Fruit fly (Drosophila melanogaster) whole organism, embryonic: ENCODE data around the gene CG10663.

Source experiments
- CG1024 ChIP-seq: fragments of 200-800 bp; sonication (Bioruptor generic); IDR thresholded peaks from 2 replicates; pipeline ENCODE4 v1.3.6; 2022; ENCODE audit warnings: missing biosample characterization, missing genetic modification characterization
- CG13287 ChIP-seq: fragments of 200-800 bp; sonication (Bioruptor generic); IDR thresholded peaks from 2 replicates; pipeline ENCODE4 v1.3.6; 2022; ENCODE audit warnings: missing biosample characterization, missing genetic modification characterization; ENCODE audit not compliant: partially characterized antibody
- CG15269 ChIP-seq: fragments of 200-800 bp; sonication (Bioruptor generic); optimal IDR thresholded peaks from 2 replicates; lab custom pipeline; 2018; ENCODE audit warnings: missing biosample characterization, mild to moderate bottlenecking, missing genetic modification characterization, moderate library complexity
- CG1529 ChIP-seq: fragments of 200-800 bp; sonication (Bioruptor generic); optimal IDR thresholded peaks from 3 replicates; lab custom pipeline; 2018; ENCODE audit warnings: missing biosample characterization, missing genetic modification characterization
- CG18599 ChIP-seq: fragments of 200-800 bp; sonication (Bioruptor generic); optimal IDR thresholded peaks from 3 replicates; lab custom pipeline; 2017; ENCODE audit warnings: missing biosample characterization, missing genetic modification characterization, mild to moderate bottlenecking, moderate library complexity, missing genetic modification reagents
- CG2116 ChIP-seq: fragments of 200-800 bp; sonication (Bioruptor generic); optimal IDR thresholded peaks from 3 replicates; lab custom pipeline; 2018; ENCODE audit warnings: missing biosample characterization, mild to moderate bottlenecking, missing genetic modification characterization
- CG2129 ChIP-seq: fragments of 200-800 bp; sonication (Bioruptor generic); IDR thresholded peaks from 2 replicates; pipeline ENCODE4 v1.3.6; 2022; ENCODE audit warnings: missing biosample characterization, missing genetic modification characterization; ENCODE audit not compliant: partially characterized antibody
- CG2712 ChIP-seq: fragments of 200-800 bp; optimal IDR thresholded peaks from 3 replicates; lab custom pipeline; 2019; ENCODE audit warnings: missing biosample characterization, mild to moderate bottlenecking, missing genetic modification characterization, moderate library complexity
- CG3995 ChIP-seq: fragments of 200-800 bp; sonication (Bioruptor generic); optimal IDR thresholded peaks from 3 replicates; lab custom pipeline; 2016; ENCODE audit warnings: missing biosample characterization, missing genetic modification characterization
- CG43689 ChIP-seq: fragments of 200-800 bp; sonication (Bioruptor generic); IDR thresholded peaks from 2 replicates; pipeline ENCODE4 v1.3.6; 2022; ENCODE audit warnings: missing biosample characterization, missing genetic modification characterization
- CG4707 ChIP-seq: fragments of 200-800 bp; sonication (Bioruptor generic); optimal IDR thresholded peaks from 2 replicates; lab custom pipeline; 2018; ENCODE audit warnings: missing biosample characterization, mild to moderate bottlenecking, missing genetic modification characterization, moderate library complexity
- CG5245 ChIP-seq: fragments of 200-800 bp; sonication (Bioruptor generic); optimal IDR thresholded peaks from 3 replicates; lab custom pipeline; 2016; ENCODE audit warnings: missing biosample characterization, missing genetic modification characterization
- CG6791 ChIP-seq: fragments of 200-800 bp; sonication (Bioruptor generic); IDR thresholded peaks from 3 replicates; pipeline ENCODE4 v1.3.6; 2022; ENCODE audit warnings: missing biosample characterization, missing genetic modification characterization; ENCODE audit not compliant: partially characterized antibody
- CG7556 ChIP-seq: fragments of 200-800 bp; sonication (Bioruptor generic); optimal IDR thresholded peaks from 2 replicates; lab custom pipeline; 2017; ENCODE audit warnings: missing biosample characterization, mild to moderate bottlenecking, missing genetic modification characterization
- CG9932 ChIP-seq: fragments of 200-800 bp; sonication (Bioruptor generic); IDR thresholded peaks from 2 replicates; pipeline ENCODE4 v1.3.6; 2022; ENCODE audit warnings: missing biosample characterization, missing genetic modification characterization
- Dll ChIP-seq: fragments of 200-800 bp; sonication (Bioruptor generic); IDR thresholded peaks from 4 replicates; pipeline ENCODE4 v1.3.6; 2022; ENCODE audit warnings: missing biosample characterization, missing genetic modification characterization; ENCODE audit not compliant: partially characterized antibody
- Doc3 ChIP-seq: fragments of 200-800 bp; sonication (Bioruptor generic); IDR thresholded peaks from 3 replicates; pipeline ENCODE4 v1.3.6; 2022; ENCODE audit warnings: missing biosample characterization, missing genetic modification characterization; ENCODE audit not compliant: partially characterized antibody
- Dp ChIP-seq: fragments of 200-800 bp; sonication (Bioruptor generic); optimal IDR thresholded peaks from 2 replicates; lab custom pipeline; 2018; ENCODE audit warnings: missing biosample characterization, mild to moderate bottlenecking, missing genetic modification characterization, moderate library complexity
- E2f2 ChIP-seq: fragments of 200-800 bp; sonication (Bioruptor generic); IDR thresholded peaks from 2 replicates; pipeline ENCODE4 v1.3.6; 2022; ENCODE audit warnings: missing biosample characterization, missing genetic modification characterization
- GATAe ChIP-seq: fragments of 200-800 bp; sonication (Bioruptor generic); conservative IDR thresholded peaks from 2 replicates; pipeline ENCODE4 v1.3.6; 2022; ENCODE audit warnings: missing biosample characterization, missing genetic modification characterization
- Hsf ChIP-seq: fragments of 200-800 bp; sonication (Bioruptor generic); optimal IDR thresholded peaks from 3 replicates; lab custom pipeline; 2016; ENCODE audit warnings: missing biosample characterization, missing genetic modification characterization
- Lpt ChIP-seq: fragments of >200 bp; optimal IDR thresholded peaks from 2 replicates; lab custom pipeline; 2018; ENCODE audit warnings: missing biosample characterization, missing genetic modification characterization
- Myb ChIP-seq: fragments of 200-800 bp; sonication (Bioruptor generic); optimal IDR thresholded peaks from 2 replicates; lab custom pipeline; 2016; ENCODE audit warnings: missing biosample characterization, missing genetic modification characterization
- NK7.1 ChIP-seq: fragments of 200-800 bp; sonication (Bioruptor generic); optimal IDR thresholded peaks from 3 replicates; lab custom pipeline; 2016; ENCODE audit warnings: missing biosample characterization, missing genetic modification characterization
- Opbp ChIP-seq: fragments of 200-800 bp; sonication (Bioruptor generic); IDR thresholded peaks from 3 replicates; pipeline ENCODE4 v1.3.6; 2022; ENCODE audit warnings: missing biosample characterization, missing genetic modification characterization; ENCODE audit not compliant: partially characterized antibody
- PHDP ChIP-seq: fragments of 200-800 bp; sonication (Bioruptor generic); optimal IDR thresholded peaks from 3 replicates; lab custom pipeline; 2018; ENCODE audit warnings: missing biosample characterization, mild to moderate bottlenecking, missing genetic modification characterization, moderate library complexity
- ac ChIP-seq: fragments of 200-800 bp; sonication (Bioruptor generic); optimal IDR thresholded peaks from 3 replicates; lab custom pipeline; 2017; ENCODE audit warnings: missing biosample characterization, mild to moderate bottlenecking, missing genetic modification characterization
- ara ChIP-seq: fragments of 200-800 bp; sonication (Bioruptor generic); IDR thresholded peaks from 2 replicates; pipeline ENCODE4 v1.3.6; 2022; ENCODE audit warnings: missing biosample characterization, missing genetic modification characterization
- ato ChIP-seq: fragments of 200-800 bp; sonication (Bioruptor generic); IDR thresholded peaks from 2 replicates; pipeline ENCODE4 v1.3.6; 2022; ENCODE audit warnings: missing biosample characterization, missing genetic modification characterization; ENCODE audit not compliant: partially characterized antibody
- bbx ChIP-seq: fragments of 200-800 bp; sonication (Bioruptor generic); IDR thresholded peaks from 2 replicates; pipeline ENCODE4 v1.3.6; 2022; ENCODE audit warnings: missing biosample characterization, missing genetic modification characterization; ENCODE audit not compliant: partially characterized antibody
- cad ChIP-seq: fragments of >200 bp; optimal IDR thresholded peaks from 2 replicates; lab custom pipeline; 2017; ENCODE audit warnings: missing biosample characterization, missing genetic modification characterization
- cg ChIP-seq: fragments of 200-800 bp; sonication (Bioruptor generic); optimal IDR thresholded peaks from 3 replicates; lab custom pipeline; 2019; ENCODE audit warnings: missing biosample characterization, mild to moderate bottlenecking, missing genetic modification characterization, moderate library complexity
- dan ChIP-seq: fragments of 200-800 bp; sonication (Bioruptor generic); IDR thresholded peaks from 2 replicates; pipeline ENCODE4 v1.3.6; 2022; ENCODE audit warnings: missing biosample characterization, missing genetic modification characterization
- dpn ChIP-seq, 2 experiments: fragments of 200-800 bp; sonication (Bioruptor generic); optimal IDR thresholded peaks; 3 replicates each; lab custom pipeline; 2016; ENCODE audit warnings: missing biosample characterization in 2 of 2, missing genetic modification characterization in 2 of 2
- fd102C ChIP-seq: fragments of 200-800 bp; sonication (Bioruptor generic); optimal IDR thresholded peaks from 2 replicates; lab custom pipeline; 2018; ENCODE audit warnings: missing biosample characterization, mild to moderate bottlenecking, missing genetic modification characterization, moderate library complexity
- gcm ChIP-seq: fragments of 200-800 bp; sonication (Bioruptor generic); optimal IDR thresholded peaks from 2 replicates; lab custom pipeline; 2019; ENCODE audit warnings: missing biosample characterization, mild to moderate bottlenecking, missing genetic modification characterization, moderate library complexity
- hbn ChIP-seq: fragments of 200-800 bp; sonication (Bioruptor generic); IDR thresholded peaks from 2 replicates; pipeline ENCODE4 v1.3.6; 2022; ENCODE audit warnings: missing biosample characterization, missing genetic modification characterization; ENCODE audit not compliant: partially characterized antibody
- lola ChIP-seq, 3 experiments: fragments of >200 bp in 2 of 3; fragments of 200-800 bp in 1 of 3; sonication (Bioruptor generic) in 1 of 3; optimal IDR thresholded peaks; 2 replicates each; lab custom pipeline; 2017 to 2019; ENCODE audit warnings: missing biosample characterization in 3 of 3, missing genetic modification characterization in 3 of 3, mild to moderate bottlenecking in 1 of 3, moderate library complexity in 1 of 3
- mld ChIP-seq: fragments of 200-800 bp; sonication (Bioruptor generic); IDR thresholded peaks from 3 replicates; pipeline ENCODE4 v1.3.6; 2022; ENCODE audit warnings: missing biosample characterization, missing genetic modification characterization; ENCODE audit not compliant: partially characterized antibody
- nerfin-2 ChIP-seq: fragments of 200-800 bp; sonication (Bioruptor generic); IDR thresholded peaks from 2 replicates; pipeline ENCODE4 v1.3.6; 2022; ENCODE audit warnings: missing biosample characterization, missing genetic modification characterization; ENCODE audit not compliant: partially characterized antibody
- pan ChIP-seq, 4 experiments: fragments of >200 bp in 3 of 4; fragments of 200-800 bp in 1 of 4; sonication (Bioruptor generic) in 1 of 4; optimal IDR thresholded peaks in 3 of 4; IDR thresholded peaks in 1 of 4; 2 replicates each; pipeline versions ENCODE4 v1.3.6 to Lab custom; 2017 to 2022; ENCODE audit warnings: missing biosample characterization in 2 of 4, missing genetic modification characterization in 2 of 4, mixed read lengths in 1 of 4
- phol ChIP-seq: fragments of 200-800 bp; sonication (Bioruptor generic); optimal IDR thresholded peaks from 3 replicates; lab custom pipeline; 2018; ENCODE audit warnings: missing biosample characterization, mild to moderate bottlenecking, missing genetic modification characterization, moderate library complexity
- sens ChIP-seq: fragments of 200-800 bp; sonication (Bioruptor generic); peaks from one replicate; lab custom pipeline; 2016; ENCODE audit warnings: missing biosample characterization, missing genetic modification characterization
- slou ChIP-seq: fragments of 200-800 bp; sonication (Bioruptor generic); optimal IDR thresholded peaks from 3 replicates; lab custom pipeline; 2016; ENCODE audit warnings: missing biosample characterization, missing genetic modification characterization
- sna ChIP-seq: fragments of 200-800 bp; sonication (Bioruptor generic); IDR thresholded peaks from 2 replicates; pipeline ENCODE4 v1.3.6; 2022; ENCODE audit warnings: missing biosample characterization, missing genetic modification characterization; ENCODE audit not compliant: partially characterized antibody
- unc-4 ChIP-seq: fragments of 200-800 bp; sonication (Bioruptor generic); IDR thresholded peaks from 2 replicates; pipeline ENCODE4 v1.3.6; 2022; ENCODE audit warnings: missing biosample characterization, missing genetic modification characterization; ENCODE audit not compliant: partially characterized antibody
- vvl ChIP-seq: fragments of 200-800 bp; sonication (Bioruptor generic); IDR thresholded peaks from 2 replicates; pipeline ENCODE4 v1.3.6; 2022; ENCODE audit warnings: missing biosample characterization, missing genetic modification characterization
- wdn ChIP-seq: fragments of 200-800 bp; sonication (Bioruptor generic); IDR thresholded peaks from 2 replicates; pipeline ENCODE4 v1.3.6; 2022; ENCODE audit warnings: missing biosample characterization, missing genetic modification characterization

The CG10663 gene

DNA sequence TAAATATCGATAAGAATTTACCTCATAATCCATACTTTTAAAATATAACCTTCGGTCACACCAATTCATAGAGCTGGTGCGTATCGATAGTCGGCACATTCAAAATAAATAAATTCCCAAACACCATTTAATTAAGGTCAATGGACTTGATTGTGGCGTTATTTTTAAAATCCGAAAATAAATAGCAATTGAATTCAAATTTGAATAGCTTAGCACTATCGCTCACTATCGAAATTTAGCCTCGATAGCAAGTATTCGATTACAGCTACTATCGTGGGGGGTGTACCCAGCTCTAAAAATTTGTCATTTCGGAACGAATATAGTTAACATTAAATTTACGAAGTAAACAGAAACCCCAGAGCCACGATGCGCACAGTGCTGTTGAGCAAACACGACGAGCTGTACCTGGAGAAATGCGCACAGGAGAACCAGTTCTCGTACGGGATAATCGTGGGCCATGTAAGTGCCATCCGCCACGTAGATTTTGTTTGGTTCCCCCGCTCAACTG is 13.3 kb downstream of the CG10663 start, which contains the start of gene CG10616 (continued):
- TF ChIP-seq CG2129 (GFP tag; lab: Robert Waterston, UW) (peak; percentile 95), dpn (GFP tag; optimal IDR thresholded peaks at IDR 0.05; lab: Kevin White, UChicago) (peak in 1 of 2 experiments; percentile 18), nerfin-2 (peak; percentile 92), vvl (GFP tag; lab: Robert Waterston, UW) (0 out of 2 replicates have a peak, but pooled peaks have one; percentile 13), CG2712 (tag; lab: Kevin White, UChicago) (peak; percentile 37), NK7.1 (no peak), CG18599 (GFP tag; lab: Kevin White, UChicago) (no peak), lola (GFP tag; optimal IDR thresholded peaks at IDR 0.05; lab: Kevin White, UChicago) (no peak), sens (GFP tag; lab: Kevin White, UChicago) (peak; percentile 65), dan (no peak), gcm (GFP tag; lab: Kevin White, UChicago) (no peak), PHDP (tag; lab: Kevin White, UChicago) (no peak), E2f2 (GFP tag; lab: Robert Waterston, UW) (peak; percentile 70), Dp (GFP tag; lab: Kevin White, UChicago) (peak; percentile 68), mld (GFP tag; lab: Robert Waterston, UW) (peak; percentile 79; the same call in 2 of the 3 replicates), CG13287 (GFP tag; lab: Robert Waterston, UW) (peak; percentile 98), Lpt (GFP tag; lab: Kevin White, UChicago) (no peak), ato (GFP tag; lab: Robert Waterston, UW) (peak; percentile 66), CG1529 (GFP tag; lab: Kevin White, UChicago) (no peak), cg (no peak), ac (no peak), phol (tag; lab: Kevin White, UChicago) (peak; percentile 45), CG43689 (no peak), CG5245 (no peak), CG7556 (GFP tag; lab: Kevin White, UChicago) (no peak), CG15269 (tag; lab: Kevin White, UChicago) (no peak), Myb (GFP tag; lab: Kevin White, UChicago) (peak; percentile 96), slou (no peak), CG1024 (GFP tag; lab: Robert Waterston, UW) (no peak), CG2116 (GFP tag; lab: Kevin White, UChicago) (peak; percentile 71), bbx (GFP tag; lab: Robert Waterston, UW) (peak; percentile 83; the same call in 1 of the 2 replicates), fd102C (GFP tag; lab: Kevin White, UChicago) (no peak), hbn (GFP tag; lab: Robert Waterston, UW) (peak; percentile 95), cad (GFP tag; lab: Kevin White, UChicago) (no peak), sna (GFP tag; lab: Robert Waterston, UW) (peak; percentile 98), wdn (GFP tag; lab: Robert Waterston, UW) (no peak), ara (no peak), Opbp (GFP tag; lab: Robert Waterston, UW) (peak; percentile 83), pan (optimal IDR thresholded peaks at IDR 0.05; lab: Kevin White, UChicago) (no peak), pan (GFP tag; optimal IDR thresholded peaks at IDR 0.05 in 1 of 2, IDR thresholded peaks at IDR 0.05 in 1 of 2) (no peak), CG9932 (GFP tag; lab: Robert Waterston, UW) (no peak; the same call in 1 of the 2 replicates), CG4707 (GFP tag; lab: Kevin White, UChicago) (no peak), Hsf (GFP tag; lab: Kevin White, UChicago) (no peak), Doc3 (GFP tag; lab: Robert Waterston, UW) (peak; percentile 97), CG3995 (GFP tag; lab: Kevin White, UChicago) (peak; percentile 35), CG6791 (peak; percentile 94), Dll (peak; percentile 99), unc-4 (peak; percentile 93), GATAe (GFP tag; lab: Robert Waterston, UW) (no peak)
